Worm (Caenorhabditis elegans) whole organism, L3 larva: ENCODE measurements around the gene ptrg-1.

Experiments used
- R02D3.7 ChIP-seq: fragments of 150-350 bp; optimal IDR thresholded peaks from 2 replicates; lab custom pipeline; 2014; ENCODE audit warnings: missing biosample characterization, missing genetic modification characterization
- ZK546.5 ChIP-seq: sonication (generic microtip); optimal IDR thresholded peaks from 2 replicates; lab custom pipeline; 2017; ENCODE audit warnings: missing biosample characterization, missing genetic modification characterization
- aly-2 ChIP-seq: fragments of 150-350 bp; optimal IDR thresholded peaks from 2 replicates; lab custom pipeline; 2014; ENCODE audit warnings: missing biosample characterization, missing genetic modification characterization
- ama-1 ChIP-seq: fragments of 150-350 bp; optimal IDR thresholded peaks from 2 replicates; lab custom pipeline; 2018
- ceh-16 ChIP-seq: sonication (generic microtip); optimal IDR thresholded peaks from 2 replicates; lab custom pipeline; 2017; ENCODE audit warnings: missing biosample characterization, missing genetic modification characterization
- ceh-28 ChIP-seq: fragments of 150-350 bp; optimal IDR thresholded peaks from 2 replicates; lab custom pipeline; 2014; ENCODE audit warnings: missing biosample characterization, missing genetic modification reagents, missing genetic modification characterization
- ceh-82 ChIP-seq: fragments of 150-350 bp; optimal IDR thresholded peaks from 2 replicates; lab custom pipeline; 2014; ENCODE audit warnings: missing biosample characterization, missing genetic modification characterization
- ceh-9 ChIP-seq: sonication (generic microtip); optimal IDR thresholded peaks from 2 replicates; lab custom pipeline; 2018; ENCODE audit warnings: missing biosample characterization, missing genetic modification characterization
- egl-27 ChIP-seq: sonication (generic microtip); optimal IDR thresholded peaks from 4 replicates; lab custom pipeline; 2017; ENCODE audit warnings: missing biosample characterization, missing genetic modification reagents, missing genetic modification characterization
- egl-5 ChIP-seq: fragments of 150-350 bp; optimal IDR thresholded peaks from 2 replicates; lab custom pipeline; 2017; ENCODE audit warnings: missing biosample characterization, missing genetic modification reagents, missing genetic modification characterization, inconsistent platforms
- elt-1 ChIP-seq: fragments of 150-350 bp; optimal IDR thresholded peaks from 2 replicates; lab custom pipeline; 2014; ENCODE audit warnings: missing biosample characterization, missing genetic modification characterization
- elt-2 ChIP-seq: sonication (generic microtip); optimal IDR thresholded peaks from 2 replicates; lab custom pipeline; 2016; ENCODE audit warnings: missing genetic modification reagents, mild to moderate bottlenecking, missing genetic modification characterization, missing compliant biosample characterization
- elt-3 ChIP-seq, 3 experiments: fragments of 150-350 bp in 1 of 3; sonication (generic microtip) in 2 of 3; optimal IDR thresholded peaks; 2 replicates in 2 of 3; 4 replicates in 1 of 3; lab custom pipeline; 2014 to 2017; ENCODE audit warnings: missing biosample characterization in 3 of 3, missing genetic modification characterization in 3 of 3
- fkh-10 ChIP-seq: sonication (generic microtip); optimal IDR thresholded peaks from 2 replicates; lab custom pipeline; 2017; ENCODE audit warnings: missing biosample characterization, missing genetic modification reagents, missing genetic modification characterization
- fkh-2 ChIP-seq: fragments of 150-350 bp; optimal IDR thresholded peaks from 2 replicates; lab custom pipeline; 2014; ENCODE audit warnings: missing biosample characterization, missing genetic modification reagents, missing genetic modification characterization
- fos-1 ChIP-seq: fragments of 150-350 bp; optimal IDR thresholded peaks from 2 replicates; lab custom pipeline; 2014; ENCODE audit warnings: missing biosample characterization, missing genetic modification characterization
- hmg-11 ChIP-seq: sonication (generic microtip); optimal IDR thresholded peaks from 2 replicates; lab custom pipeline; 2016; ENCODE audit warnings: missing genetic modification characterization, missing compliant biosample characterization
- lin-15B ChIP-seq: fragments of 150-350 bp; optimal IDR thresholded peaks from 2 replicates; lab custom pipeline; 2014; ENCODE audit warnings: missing biosample characterization, missing genetic modification characterization
- lin-39 ChIP-seq: fragments of 150-350 bp; optimal IDR thresholded peaks from 2 replicates; lab custom pipeline; 2018; ENCODE audit warnings: missing biosample characterization, missing genetic modification reagents, missing genetic modification characterization
- lsy-12 ChIP-seq: sonication (generic microtip); optimal IDR thresholded peaks from 2 replicates; lab custom pipeline; 2016; ENCODE audit warnings: mild to moderate bottlenecking, missing genetic modification characterization, missing compliant biosample characterization
- mml-1 ChIP-seq: fragments of 150-350 bp; sonication (generic microtip); optimal IDR thresholded peaks from 3 replicates; lab custom pipeline; 2014; ENCODE audit warnings: missing biosample characterization, missing genetic modification characterization
- nfya-1 ChIP-seq: sonication (generic microtip); optimal IDR thresholded peaks from 2 replicates; lab custom pipeline; 2017; ENCODE audit warnings: missing genetic modification characterization, mild to moderate bottlenecking, missing compliant biosample characterization, antibody characterized with exemption, moderate library complexity; ENCODE audit not compliant: insufficient read depth
- nhr-11 ChIP-seq: fragments of 150-350 bp; optimal IDR thresholded peaks from 2 replicates; lab custom pipeline; 2014; ENCODE audit warnings: missing biosample characterization, missing genetic modification characterization
- nhr-23 ChIP-seq: fragments of 150-350 bp; optimal IDR thresholded peaks from 2 replicates; lab custom pipeline; 2014; ENCODE audit warnings: missing biosample characterization, missing genetic modification reagents, missing genetic modification characterization
- nhr-237 ChIP-seq: fragments of 150-350 bp; optimal IDR thresholded peaks from 2 replicates; lab custom pipeline; 2014; ENCODE audit warnings: missing biosample characterization, missing genetic modification characterization
- nhr-25 ChIP-seq: sonication (generic microtip); optimal IDR thresholded peaks from 2 replicates; lab custom pipeline; 2017; ENCODE audit warnings: missing biosample characterization, missing genetic modification characterization
- nhr-28 ChIP-seq: fragments of 150-350 bp; optimal IDR thresholded peaks from 2 replicates; lab custom pipeline; 2014; ENCODE audit warnings: missing biosample characterization, missing genetic modification characterization
- nhr-43 ChIP-seq: sonication (generic microtip); optimal IDR thresholded peaks from 2 replicates; lab custom pipeline; 2016; ENCODE audit warnings: mild to moderate bottlenecking, missing genetic modification characterization, missing compliant biosample characterization; ENCODE audit not compliant: poor library complexity, severe bottlenecking
- nhr-67 ChIP-seq: fragments of 150-350 bp; optimal IDR thresholded peaks from 2 replicates; lab custom pipeline; 2014; ENCODE audit warnings: missing biosample characterization, missing genetic modification characterization
- nhr-76 ChIP-seq: fragments of 150-350 bp; sonication (generic microtip); optimal IDR thresholded peaks from 5 replicates; lab custom pipeline; 2014; ENCODE audit warnings: missing biosample characterization, missing genetic modification characterization
- nhr-77 ChIP-seq: fragments of 150-350 bp; optimal IDR thresholded peaks from 2 replicates; lab custom pipeline; 2014; ENCODE audit warnings: missing biosample characterization, missing genetic modification characterization
- pha-4 ChIP-seq: fragments of 150-350 bp; optimal IDR thresholded peaks from 2 replicates; lab custom pipeline; 2014; ENCODE audit warnings: missing biosample characterization, missing genetic modification reagents, missing genetic modification characterization
- pqm-1 ChIP-seq: fragments of 150-350 bp; optimal IDR thresholded peaks from 2 replicates; lab custom pipeline; 2017; ENCODE audit warnings: missing biosample characterization, missing genetic modification characterization, inconsistent platforms
- skn-1 ChIP-seq: fragments of 150-350 bp; optimal IDR thresholded peaks from 2 replicates; lab custom pipeline; 2014; ENCODE audit warnings: missing biosample characterization, missing genetic modification characterization
- snpc-4 ChIP-seq: fragments of 150-350 bp; optimal IDR thresholded peaks from 2 replicates; lab custom pipeline; 2014; ENCODE audit warnings: missing biosample characterization, missing genetic modification characterization
- tbx-2 ChIP-seq: sonication (generic microtip); optimal IDR thresholded peaks from 2 replicates; lab custom pipeline; 2016; ENCODE audit warnings: mild to moderate bottlenecking, missing genetic modification characterization, missing compliant biosample characterization
- unc-39 ChIP-seq: sonication (generic microtip); optimal IDR thresholded peaks from 4 replicates; lab custom pipeline; 2017; ENCODE audit warnings: missing biosample characterization, missing genetic modification characterization
- unc-62 ChIP-seq: fragments of 150-350 bp; sonication (generic microtip); optimal IDR thresholded peaks from 4 replicates; lab custom pipeline; 2014; ENCODE audit warnings: missing biosample characterization, missing genetic modification reagents, missing genetic modification characterization
- zag-1 ChIP-seq: fragments of 150-350 bp; optimal IDR thresholded peaks from 2 replicates; lab custom pipeline; 2014; ENCODE audit warnings: missing biosample characterization, missing genetic modification characterization
- ztf-11 ChIP-seq: fragments of 150-350 bp; optimal IDR thresholded peaks from 2 replicates; lab custom pipeline; 2014; ENCODE audit warnings: missing biosample characterization, missing genetic modification characterization
- ztf-4 ChIP-seq: fragments of 150-350 bp; optimal IDR thresholded peaks from 2 replicates; lab custom pipeline; 2014; ENCODE audit warnings: missing biosample characterization, missing genetic modification characterization

The ptrg-1 gene

ce11 chrIV:10180133-10180749 lies 14.0 kb downstream of the ptrg-1 start, which contains the start of gene gta-1:
TSS of gene gta-1 (plus strand) at chrIV:10180660.
- TF ChIP-seq R02D3.7 (tag; lab: Kevin White, UChicago) (no peak), fkh-2 (tag; lab: Kevin White, UChicago) (no peak), ceh-28 (tag; lab: Kevin White, UChicago) (peak; percentile 14), nhr-77 (tag; lab: Kevin White, UChicago) (no peak), nhr-43 (tag; lab: Kevin White, UChicago) (no peak), nfya-1 (peak; percentile 37), egl-5 (tag; lab: Kevin White, UChicago) (peak; percentile 52), hmg-11 (tag; lab: Kevin White, UChicago) (peak; percentile 18), unc-62 (GFP tag; lab: Kevin White, UChicago) (no peak), ztf-11 (no peak), nhr-237 (tag; lab: Kevin White, UChicago) (no peak)

ce11 chrIV:10177779-10178178 lies 16.5 kb downstream of the ptrg-1 start, which contains the start of gene mspn-1:
TSS of gene mspn-1 (plus strand) at chrIV:10177968.
- TF ChIP-seq nhr-43 (tag; lab: Kevin White, UChicago), result no peak
- TF ChIP-seq, all 47 proteins: peak for 0

- peak; percentile 70 for TF ChIP-seq pha-4 (tag; lab: Kevin White, UChicago)
- TF ChIP-seq ZK546.5 (tag; lab: Kevin White, UChicago), result no peak
- peak; percentile 79 for TF ChIP-seq lin-39 (tag; lab: Kevin White, UChicago)
- peak; percentile 52 for TF ChIP-seq nhr-25 (tag; lab: Kevin White, UChicago)
- TF ChIP-seq lin-15B, result peak; percentile 64
- TF ChIP-seq nhr-23 (tag; lab: Kevin White, UChicago), result peak; percentile 73
- TF ChIP-seq hmg-11 (tag; lab: Kevin White, UChicago), result peak; percentile 65
- TF ChIP-seq R02D3.7 (tag; lab: Kevin White, UChicago), result no peak
- peak; percentile 24 for TF ChIP-seq elt-2 (tag; lab: Kevin White, UChicago)
- TF ChIP-seq aly-2 (tag; lab: Kevin White, UChicago), result no peak
- peak; percentile 85 for TF ChIP-seq nfya-1
- peak; percentile 47 for TF ChIP-seq snpc-4 (tag; lab: Kevin White, UChicago)
Measured at ce11 chrIV:10176252-10176730, 18.0 kb downstream of the ptrg-1 start, which contains the start of gene rack-1. TSS of gene rack-1 (plus strand) at chrIV:10176680.

ce11 chrIV:10174932-10175732 lies 19.1 kb downstream of the ptrg-1 start:
- TF ChIP-seq ceh-16 (tag; lab: Kevin White, UChicago) (no peak), nhr-43 (tag; lab: Kevin White, UChicago) (no peak), ama-1 (lab: Kevin White, UChicago) (no peak), nfya-1 (peak; percentile 29), nhr-28 (no peak), fkh-10 (GFP tag; lab: Kevin White, UChicago) (no peak), ceh-9 (tag; lab: Kevin White, UChicago) (no peak), elt-2 (tag; lab: Kevin White, UChicago) (peak; percentile 45), elt-3 (tag; optimal IDR thresholded peaks at IDR 0.05; lab: Kevin White, UChicago) (no peak), ztf-11 (no peak), fkh-2 (tag; lab: Kevin White, UChicago) (no peak), nhr-23 (tag; lab: Kevin White, UChicago) (no peak), R02D3.7 (tag; lab: Kevin White, UChicago) (no peak), aly-2 (tag; lab: Kevin White, UChicago) (no peak), nhr-237 (tag; lab: Kevin White, UChicago) (no peak), lin-15B (no peak), egl-27 (tag; lab: Kevin White, UChicago) (no peak), lsy-12 (tag; lab: Kevin White, UChicago) (no peak), egl-5 (tag; lab: Kevin White, UChicago) (no peak), ceh-82 (no peak), lin-39 (tag; lab: Kevin White, UChicago) (no peak), zag-1 (tag; lab: Kevin White, UChicago) (no peak), nhr-11 (no peak), mml-1 (no peak), nhr-77 (tag; lab: Kevin White, UChicago) (no peak), fos-1 (tag; lab: Kevin White, UChicago) (no peak), ztf-4 (tag; lab: Kevin White, UChicago) (no peak), unc-39 (tag; lab: Kevin White, UChicago) (no peak), unc-62 (GFP tag; lab: Kevin White, UChicago) (no peak), nhr-67 (no peak), tbx-2 (no peak), nhr-76 (no peak), elt-1 (tag; lab: Kevin White, UChicago) (no peak), pqm-1 (no peak), skn-1 (tag; lab: Kevin White, UChicago) (no peak), pha-4 (tag; lab: Kevin White, UChicago) (peak; percentile 56), hmg-11 (tag; lab: Kevin White, UChicago) (peak; percentile 37), ceh-28 (tag; lab: Kevin White, UChicago) (peak; percentile 24)
